Worm (Caenorhabditis elegans) whole organism, early embryonic: ENCODE results near the gene F10C2.5.

Experiments
- B0310.2 ChIP-seq: sonication (generic microtip); optimal IDR thresholded peaks from 2 replicates; lab custom pipeline; 2016; ENCODE audit warnings: mild to moderate bottlenecking, missing genetic modification characterization, missing compliant biosample characterization
- F13C5.2 ChIP-seq: sonication (generic microtip); optimal IDR thresholded peaks from 2 replicates; lab custom pipeline; 2017; ENCODE audit warnings: mild to moderate bottlenecking, missing genetic modification characterization, inconsistent platforms, missing compliant biosample characterization
- aly-1 ChIP-seq: sonication (generic microtip); optimal IDR thresholded peaks from 2 replicates; lab custom pipeline; 2016; ENCODE audit warnings: missing genetic modification characterization, missing compliant biosample characterization
- ama-1 ChIP-seq: fragments of 150-350 bp; optimal IDR thresholded peaks from 2 replicates; lab custom pipeline; 2014
- ceh-13 ChIP-seq: fragments of 200-800 bp; sonication (Bioruptor generic); optimal IDR thresholded peaks from 2 replicates; lab custom pipeline; 2018; ENCODE audit warnings: mild to moderate bottlenecking, missing genetic modification characterization, missing compliant biosample characterization
- ceh-36 ChIP-seq: sonication (generic microtip); optimal IDR thresholded peaks from 2 replicates; lab custom pipeline; 2016; ENCODE audit warnings: missing genetic modification characterization, inconsistent platforms, missing compliant biosample characterization
- ets-7 ChIP-seq: sonication (generic microtip); optimal IDR thresholded peaks from 2 replicates; lab custom pipeline; 2016; ENCODE audit warnings: missing genotype, missing genetic modification characterization, missing compliant biosample characterization
- flt-1 ChIP-seq: fragments of 200-800 bp; sonication (Bioruptor generic); IDR thresholded peaks from 2 replicates; pipeline ENCODE4 v1.3.6; 2022; ENCODE audit warnings: missing genetic modification characterization, missing compliant biosample characterization
- hmbx-1 ChIP-seq: sonication (generic microtip); optimal IDR thresholded peaks from 2 replicates; lab custom pipeline; 2016; ENCODE audit warnings: mild to moderate bottlenecking, missing genetic modification characterization, missing compliant biosample characterization
- hmg-4 ChIP-seq: fragments of 200-800 bp; sonication (Bioruptor generic); optimal IDR thresholded peaks from 2 replicates; lab custom pipeline; 2018; ENCODE audit warnings: mild to moderate bottlenecking, missing genetic modification characterization, missing compliant biosample characterization
- hnd-1 ChIP-seq: sonication (generic microtip); optimal IDR thresholded peaks from 2 replicates; lab custom pipeline; 2016; ENCODE audit warnings: missing genetic modification characterization, missing compliant biosample characterization
- pes-1 ChIP-seq: fragments of 200-800 bp; sonication (Bioruptor generic); IDR thresholded peaks from 2 replicates; pipeline ENCODE4 v1.3.6; 2022; ENCODE audit warnings: missing genetic modification reagents, missing genetic modification characterization, missing compliant biosample characterization
- scrt-1 ChIP-seq: fragments of 200-800 bp; sonication (Bioruptor generic); IDR thresholded peaks from 2 replicates; pipeline ENCODE4 v1.3.6; 2022; ENCODE audit warnings: missing genetic modification characterization, missing compliant biosample characterization
- sea-1 ChIP-seq: fragments of 200-800 bp; sonication (Bioruptor generic); conservative IDR thresholded peaks from 2 replicates; pipeline ENCODE4 v1.3.6; 2022; ENCODE audit warnings: missing genetic modification characterization, missing compliant biosample characterization
- tbx-11 ChIP-seq: fragments of 200-800 bp; sonication (Bioruptor generic); IDR thresholded peaks from 2 replicates; pipeline ENCODE4 v1.3.6; 2022; ENCODE audit warnings: missing genetic modification characterization, missing compliant biosample characterization
- tbx-37 ChIP-seq: fragments of 200-800 bp; sonication (Bioruptor generic); conservative IDR thresholded peaks from 2 replicates; pipeline ENCODE4 v1.3.6; 2022; ENCODE audit warnings: missing genetic modification reagents, missing genetic modification characterization, missing compliant biosample characterization
- tra-4 ChIP-seq: sonication (generic microtip); optimal IDR thresholded peaks from 2 replicates; lab custom pipeline; 2017; ENCODE audit warnings: missing genetic modification characterization, missing compliant biosample characterization

The F10C2.5 gene

ce11 chrV:12040823-12041606 lies 4.2 kb upstream of the F10C2.5 start, which contains the start of the genes kup-1 and F10C2.4:
Gene kup-1, minus strand, starts transcription at chrV:12040873.
Gene F10C2.4, plus strand, starts transcription at chrV:12041556.
- TF ChIP-seq ceh-13: no peak
- no peak for TF ChIP-seq F13C5.2 (tag; lab: Kevin White, UChicago)
- TF ChIP-seq hmbx-1 (tag; lab: Kevin White, UChicago): no peak
- TF ChIP-seq tbx-37: no peak
- no peak for TF ChIP-seq aly-1
- TF ChIP-seq pes-1 (GFP tag; lab: Robert Waterston, UW): no peak
- TF ChIP-seq sea-1 (GFP tag; lab: Robert Waterston, UW): no peak
- no peak for TF ChIP-seq ceh-36 (tag; lab: Kevin White, UChicago)
- no peak for TF ChIP-seq ama-1
- TF ChIP-seq hmg-4 (GFP tag; lab: Kevin White, UChicago): no peak
- no peak for TF ChIP-seq tbx-11 (GFP tag; lab: Robert Waterston, UW)
- TF ChIP-seq hnd-1 (tag; lab: Kevin White, UChicago): no peak
- TF ChIP-seq tra-4 (tag; lab: Kevin White, UChicago): no peak
- TF ChIP-seq ets-7 (tag; lab: Kevin White, UChicago): no peak
- TF ChIP-seq flt-1 (GFP tag; lab: Robert Waterston, UW): no peak
- no peak for TF ChIP-seq scrt-1 (GFP tag; lab: Robert Waterston, UW)
- no peak for TF ChIP-seq B0310.2 (tag; lab: Kevin White, UChicago)

DNA sequence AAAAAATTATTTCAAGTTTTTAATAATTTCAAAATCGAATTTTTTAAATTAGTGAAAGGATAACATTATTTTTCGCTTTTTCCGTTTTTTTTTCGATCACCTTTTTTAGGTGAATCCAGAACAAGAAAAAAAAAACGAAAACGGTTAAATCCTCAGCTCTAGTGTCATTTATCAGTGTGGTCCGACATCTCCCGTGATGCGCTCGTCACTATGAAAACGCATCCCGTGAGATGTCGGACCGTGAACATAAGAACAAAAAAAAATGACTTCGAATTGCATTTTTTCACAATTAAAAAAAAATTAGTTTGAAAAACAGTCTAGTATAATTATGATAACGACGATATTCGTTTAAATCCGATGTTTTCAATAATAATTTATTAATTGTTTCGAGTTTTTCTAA lies 2.5 kb downstream of the F10C2.5 start:
- TF ChIP-seq scrt-1 (GFP tag; lab: Robert Waterston, UW): no peak
- TF ChIP-seq aly-1: no peak
- TF ChIP-seq B0310.2 (tag; lab: Kevin White, UChicago): no peak
- TF ChIP-seq ceh-13: no peak
- TF ChIP-seq pes-1 (GFP tag; lab: Robert Waterston, UW): no peak
- TF ChIP-seq hmbx-1 (tag; lab: Kevin White, UChicago): no peak
- TF ChIP-seq hmg-4 (GFP tag; lab: Kevin White, UChicago): no peak
- no peak for TF ChIP-seq F13C5.2 (tag; lab: Kevin White, UChicago)
- TF ChIP-seq tra-4 (tag; lab: Kevin White, UChicago): no peak
- no peak for TF ChIP-seq flt-1 (GFP tag; lab: Robert Waterston, UW)
- no peak for TF ChIP-seq ets-7 (tag; lab: Kevin White, UChicago)
- TF ChIP-seq hnd-1 (tag; lab: Kevin White, UChicago): no peak
- no peak for TF ChIP-seq tbx-11 (GFP tag; lab: Robert Waterston, UW)
- TF ChIP-seq ceh-36 (tag; lab: Kevin White, UChicago): no peak
- TF ChIP-seq ama-1: no peak
- no peak for TF ChIP-seq tbx-37
- no peak for TF ChIP-seq sea-1 (GFP tag; lab: Robert Waterston, UW)

- no peak for TF ChIP-seq flt-1 (GFP tag; lab: Robert Waterston, UW)
- TF ChIP-seq F13C5.2 (tag; lab: Kevin White, UChicago): no peak
- no peak for TF ChIP-seq hmg-4 (GFP tag; lab: Kevin White, UChicago)
- no peak for TF ChIP-seq B0310.2 (tag; lab: Kevin White, UChicago)
- no peak for TF ChIP-seq ceh-13
- no peak for TF ChIP-seq hmbx-1 (tag; lab: Kevin White, UChicago)
- no peak for TF ChIP-seq sea-1 (GFP tag; lab: Robert Waterston, UW)
- TF ChIP-seq tbx-37: no peak
- TF ChIP-seq tbx-11 (GFP tag; lab: Robert Waterston, UW): no peak
- TF ChIP-seq scrt-1 (GFP tag; lab: Robert Waterston, UW): no peak
- TF ChIP-seq ceh-36 (tag; lab: Kevin White, UChicago): no peak
- TF ChIP-seq hnd-1 (tag; lab: Kevin White, UChicago): no peak
- no peak for TF ChIP-seq tra-4 (tag; lab: Kevin White, UChicago)
- no peak for TF ChIP-seq ama-1
These were observed 3.2 kb downstream of the F10C2.5 start, which contains the start of gene dars-2 for ce11 chrV:12048445-12048844. Gene dars-2, plus strand, starts transcription at chrV:12048745.

- TF ChIP-seq B0310.2 (tag; lab: Kevin White, UChicago): no peak
- TF ChIP-seq ets-7 (tag; lab: Kevin White, UChicago): no peak
- no peak for TF ChIP-seq scrt-1 (GFP tag; lab: Robert Waterston, UW)
- no peak for TF ChIP-seq flt-1 (GFP tag; lab: Robert Waterston, UW)
- TF ChIP-seq hnd-1 (tag; lab: Kevin White, UChicago): no peak
- no peak for TF ChIP-seq aly-1
- no peak for TF ChIP-seq sea-1 (GFP tag; lab: Robert Waterston, UW)
- TF ChIP-seq ceh-13: no peak
- TF ChIP-seq tbx-37: no peak
- TF ChIP-seq pes-1 (GFP tag; lab: Robert Waterston, UW): no peak
- TF ChIP-seq tbx-11 (GFP tag; lab: Robert Waterston, UW): no peak
- TF ChIP-seq hmg-4 (GFP tag; lab: Kevin White, UChicago): no peak
- TF ChIP-seq tra-4 (tag; lab: Kevin White, UChicago): no peak
- no peak for TF ChIP-seq ceh-36 (tag; lab: Kevin White, UChicago)
- no peak for TF ChIP-seq ama-1
- no peak for TF ChIP-seq F13C5.2 (tag; lab: Kevin White, UChicago)
- TF ChIP-seq hmbx-1 (tag; lab: Kevin White, UChicago): no peak
These were observed 8.4 kb downstream of the F10C2.5 start, which contains the start of gene F10C2.7 for ce11 chrV:12053598-12053997. Gene F10C2.7, plus strand, starts transcription at chrV:12053898.

- no peak for TF ChIP-seq ceh-13
- TF ChIP-seq tra-4 (tag; lab: Kevin White, UChicago): no peak
- TF ChIP-seq F13C5.2 (tag; lab: Kevin White, UChicago): no peak
- TF ChIP-seq B0310.2 (tag; lab: Kevin White, UChicago): no peak
- TF ChIP-seq ceh-36 (tag; lab: Kevin White, UChicago): no peak
- TF ChIP-seq pes-1 (GFP tag; lab: Robert Waterston, UW): no peak
- TF ChIP-seq sea-1 (GFP tag; lab: Robert Waterston, UW): no peak
These were observed 14.5 kb downstream of the F10C2.5 start, which contains the start of gene R07B7.2 for ce11 chrV:12059719-12060118. Gene R07B7.2, minus strand, starts transcription at chrV:12059753.

- TF ChIP-seq pes-1 (GFP tag; lab: Robert Waterston, UW) (no peak), ama-1 (peak; percentile 79)
These were observed 17.8 kb downstream of the F10C2.5 start, which contains the start of gene clh-6 for ce11 chrV:12063036-12063435. Gene clh-6, minus strand, starts transcription at chrV:12063368.
